Worm (Caenorhabditis elegans) whole organism, early embryonic: ENCODE measurements around the gene M03E7.1.

ENCODE experiments used
- B0310.2 ChIP-seq: sonication (generic microtip); optimal IDR thresholded peaks from 2 replicates; lab custom pipeline; 2016; ENCODE audit warnings: mild to moderate bottlenecking, missing genetic modification characterization, missing compliant biosample characterization
- F13C5.2 ChIP-seq: sonication (generic microtip); optimal IDR thresholded peaks from 2 replicates; lab custom pipeline; 2017; ENCODE audit warnings: mild to moderate bottlenecking, missing genetic modification characterization, inconsistent platforms, missing compliant biosample characterization
- aly-1 ChIP-seq: sonication (generic microtip); optimal IDR thresholded peaks from 2 replicates; lab custom pipeline; 2016; ENCODE audit warnings: missing genetic modification characterization, missing compliant biosample characterization
- ama-1 ChIP-seq: fragments of 150-350 bp; optimal IDR thresholded peaks from 2 replicates; lab custom pipeline; 2014
- ets-7 ChIP-seq: sonication (generic microtip); optimal IDR thresholded peaks from 2 replicates; lab custom pipeline; 2016; ENCODE audit warnings: missing genotype, missing genetic modification characterization, missing compliant biosample characterization
- flt-1 ChIP-seq: fragments of 200-800 bp; sonication (Bioruptor generic); IDR thresholded peaks from 2 replicates; pipeline ENCODE4 v1.3.6; 2022; ENCODE audit warnings: missing genetic modification characterization, missing compliant biosample characterization
- hmbx-1 ChIP-seq: sonication (generic microtip); optimal IDR thresholded peaks from 2 replicates; lab custom pipeline; 2016; ENCODE audit warnings: mild to moderate bottlenecking, missing genetic modification characterization, missing compliant biosample characterization
- hmg-4 ChIP-seq: fragments of 200-800 bp; sonication (Bioruptor generic); optimal IDR thresholded peaks from 2 replicates; lab custom pipeline; 2018; ENCODE audit warnings: mild to moderate bottlenecking, missing genetic modification characterization, missing compliant biosample characterization
- hnd-1 ChIP-seq: sonication (generic microtip); optimal IDR thresholded peaks from 2 replicates; lab custom pipeline; 2016; ENCODE audit warnings: missing genetic modification characterization, missing compliant biosample characterization
- pes-1 ChIP-seq: fragments of 200-800 bp; sonication (Bioruptor generic); IDR thresholded peaks from 2 replicates; pipeline ENCODE4 v1.3.6; 2022; ENCODE audit warnings: missing genetic modification reagents, missing genetic modification characterization, missing compliant biosample characterization
- scrt-1 ChIP-seq: fragments of 200-800 bp; sonication (Bioruptor generic); IDR thresholded peaks from 2 replicates; pipeline ENCODE4 v1.3.6; 2022; ENCODE audit warnings: missing genetic modification characterization, missing compliant biosample characterization
- sea-1 ChIP-seq: fragments of 200-800 bp; sonication (Bioruptor generic); conservative IDR thresholded peaks from 2 replicates; pipeline ENCODE4 v1.3.6; 2022; ENCODE audit warnings: missing genetic modification characterization, missing compliant biosample characterization
- tbx-11 ChIP-seq: fragments of 200-800 bp; sonication (Bioruptor generic); IDR thresholded peaks from 2 replicates; pipeline ENCODE4 v1.3.6; 2022; ENCODE audit warnings: missing genetic modification characterization, missing compliant biosample characterization
- tbx-37 ChIP-seq: fragments of 200-800 bp; sonication (Bioruptor generic); conservative IDR thresholded peaks from 2 replicates; pipeline ENCODE4 v1.3.6; 2022; ENCODE audit warnings: missing genetic modification reagents, missing genetic modification characterization, missing compliant biosample characterization
- tra-4 ChIP-seq: sonication (generic microtip); optimal IDR thresholded peaks from 2 replicates; lab custom pipeline; 2017; ENCODE audit warnings: missing genetic modification characterization, missing compliant biosample characterization

M03E7.1 gene

ce11 chrV:5667337-5667736 lies 45.8 kb downstream of the M03E7.1 start:
- no peak for TF ChIP-seq ama-1
- peak; percentile 29; the same call in 1 of the 2 replicates for TF ChIP-seq pes-1 (GFP tag; lab: Robert Waterston, UW)

- no peak for TF ChIP-seq tbx-37 (GFP tag; lab: Robert Waterston, UW)
These were observed 47.5 kb downstream of the M03E7.1 start for ce11 chrV:5668968-5669367.

- TF ChIP-seq B0310.2 (tag; lab: Kevin White, UChicago), result no peak
- no peak for TF ChIP-seq hnd-1 (tag; lab: Kevin White, UChicago)
- no peak for TF ChIP-seq aly-1 (tag; lab: Kevin White, UChicago)
- TF ChIP-seq ama-1, result no peak
- no peak for TF ChIP-seq flt-1 (GFP tag; lab: Robert Waterston, UW)
- no peak for TF ChIP-seq hmbx-1
- no peak for TF ChIP-seq ets-7 (tag; lab: Kevin White, UChicago)
- no peak for TF ChIP-seq tbx-37 (GFP tag; lab: Robert Waterston, UW)
- TF ChIP-seq hmg-4, result no peak
- TF ChIP-seq tbx-11 (GFP tag; lab: Robert Waterston, UW), result no peak
- TF ChIP-seq F13C5.2 (tag; lab: Kevin White, UChicago), result no peak
- no peak for TF ChIP-seq scrt-1
- TF ChIP-seq tra-4 (tag; lab: Kevin White, UChicago), result no peak
- TF ChIP-seq sea-1 (GFP tag; lab: Robert Waterston, UW), result no peak
These were observed 50.8 kb downstream of the M03E7.1 start for ce11 chrV:5672270-5672669.
